Worm (Caenorhabditis elegans) whole organism, young adult: Measurements from ENCODE around the gene uroc-1.

Experiments
- B0019.2 ChIP-seq: fragments of 200-800 bp; sonication (Bioruptor generic); conservative IDR thresholded peaks from 2 replicates; pipeline ENCODE4 v1.3.6; 2022; ENCODE audit warnings: missing genetic modification reagents, missing genetic modification characterization, missing compliant biosample characterization
- C06A6.2 ChIP-seq: fragments of 200-800 bp; sonication (Bioruptor generic); conservative IDR thresholded peaks from 2 replicates; pipeline ENCODE4 v1.3.6; 2022; ENCODE audit warnings: missing genetic modification characterization, missing compliant biosample characterization
- F10E7.11 ChIP-seq: sonication (generic microtip); optimal IDR thresholded peaks from 2 replicates; lab custom pipeline; 2017; ENCODE audit warnings: mild to moderate bottlenecking, missing genetic modification characterization, moderate library complexity, missing compliant biosample characterization
- F22D6.2 ChIP-seq: sonication (generic microtip); optimal IDR thresholded peaks from 2 replicates; lab custom pipeline; 2016; ENCODE audit warnings: mild to moderate bottlenecking, missing genetic modification characterization, missing compliant biosample characterization
- F33H1.4 ChIP-seq: fragments of 200-800 bp; sonication (Bioruptor generic); IDR thresholded peaks from 2 replicates; pipeline ENCODE4 v1.3.6; 2022; ENCODE audit warnings: missing genetic modification reagents, missing genetic modification characterization, missing compliant biosample characterization
- F37B4.10 ChIP-seq: fragments of 200-800 bp; sonication (Bioruptor generic); IDR thresholded peaks from 2 replicates; pipeline ENCODE4 v1.3.6; 2022; ENCODE audit warnings: missing genetic modification characterization, missing compliant biosample characterization
- Y56A3A.18 ChIP-seq: fragments of 200-800 bp; sonication (Bioruptor generic); IDR thresholded peaks from 2 replicates; pipeline ENCODE4 v1.3.6; 2022; ENCODE audit warnings: missing genetic modification reagents, missing genetic modification characterization, missing compliant biosample characterization
- Y67H2A.10 ChIP-seq: fragments of 200-800 bp; sonication (Bioruptor generic); conservative IDR thresholded peaks from 2 replicates; pipeline ENCODE4 v1.3.6; 2022; ENCODE audit warnings: missing genetic modification reagents, missing genetic modification characterization, missing compliant biosample characterization
- Y79H2A.3 ChIP-seq: fragments of 200-800 bp; sonication (Bioruptor generic); conservative IDR thresholded peaks from 2 replicates; pipeline ENCODE4 v1.3.6; 2022; ENCODE audit warnings: missing genetic modification reagents, missing genetic modification characterization, missing compliant biosample characterization
- aptf-2 ChIP-seq: fragments of 200-800 bp; sonication (Bioruptor generic); conservative IDR thresholded peaks from 2 replicates; pipeline ENCODE4 v1.3.6; 2022; ENCODE audit warnings: missing genetic modification reagents, missing genetic modification characterization, missing compliant biosample characterization
- atf-7 ChIP-seq: sonication (generic microtip); optimal IDR thresholded peaks from 2 replicates; lab custom pipeline; 2017; ENCODE audit warnings: mild to moderate bottlenecking, missing genetic modification characterization, missing compliant biosample characterization
- attf-3 ChIP-seq: fragments of 200-800 bp; sonication (Bioruptor generic); conservative IDR thresholded peaks from 2 replicates; pipeline ENCODE4 v1.3.6; 2022; ENCODE audit warnings: missing genetic modification reagents, missing genetic modification characterization, missing compliant biosample characterization
- attf-6 ChIP-seq: fragments of 200-800 bp; sonication (Bioruptor generic); IDR thresholded peaks from 2 replicates; pipeline ENCODE4 v1.3.6; 2022; ENCODE audit warnings: missing genetic modification reagents, missing genetic modification characterization, missing compliant biosample characterization
- bed-2 ChIP-seq: fragments of 200-800 bp; sonication (Bioruptor generic); IDR thresholded peaks from 2 replicates; pipeline ENCODE4 v1.3.6; 2022; ENCODE audit warnings: missing genetic modification reagents, missing genetic modification characterization, missing compliant biosample characterization
- cebp-2 ChIP-seq: fragments of 200-800 bp; sonication (Bioruptor generic); IDR thresholded peaks from 2 replicates; pipeline ENCODE4 v1.3.6; 2022; ENCODE audit warnings: missing genetic modification characterization, missing compliant biosample characterization
- ceh-100 ChIP-seq: fragments of 200-800 bp; sonication (Bioruptor generic); IDR thresholded peaks from 2 replicates; pipeline ENCODE4 v1.3.6; 2022; ENCODE audit warnings: missing genetic modification reagents, missing genetic modification characterization, missing compliant biosample characterization
- ceh-27 ChIP-seq: fragments of 200-800 bp; sonication (Bioruptor generic); optimal IDR thresholded peaks from 2 replicates; lab custom pipeline; 2018; ENCODE audit warnings: mild to moderate bottlenecking, missing genetic modification characterization, moderate library complexity, missing compliant biosample characterization
- ceh-79 ChIP-seq: sonication (generic microtip); optimal IDR thresholded peaks from 2 replicates; lab custom pipeline; 2017; ENCODE audit warnings: mild to moderate bottlenecking, missing genetic modification characterization, missing compliant biosample characterization
- ceh-91 ChIP-seq: fragments of 200-800 bp; sonication (Bioruptor generic); IDR thresholded peaks from 2 replicates; pipeline ENCODE4 v1.3.6; 2022; ENCODE audit warnings: missing genetic modification reagents, missing genetic modification characterization, missing compliant biosample characterization
- dpl-1 ChIP-seq: fragments of 150-350 bp; optimal IDR thresholded peaks from 2 replicates; lab custom pipeline; 2014; ENCODE audit warnings: missing biosample characterization, missing genetic modification reagents, missing genetic modification characterization
- egl-18 ChIP-seq: fragments of 200-800 bp; sonication (Bioruptor generic); IDR thresholded peaks from 2 replicates; pipeline ENCODE4 v1.3.6; 2022; ENCODE audit warnings: missing genetic modification reagents, missing genetic modification characterization, missing compliant biosample characterization
- egl-44 ChIP-seq: fragments of 200-800 bp; sonication (Bioruptor generic); IDR thresholded peaks from 2 replicates; pipeline ENCODE4 v1.3.6; 2022; ENCODE audit warnings: missing genetic modification reagents, missing genetic modification characterization, missing compliant biosample characterization
- fkh-3 ChIP-seq: sonication (generic microtip); optimal IDR thresholded peaks from 2 replicates; lab custom pipeline; 2016; ENCODE audit warnings: mild to moderate bottlenecking, missing genetic modification characterization, missing compliant biosample characterization
- let-526 ChIP-seq: fragments of 200-800 bp; sonication (Bioruptor generic); IDR thresholded peaks from 2 replicates; pipeline ENCODE4 v1.3.6; 2022; ENCODE audit warnings: missing genetic modification reagents, missing genetic modification characterization, missing compliant biosample characterization
- let-607 ChIP-seq, 2 experiments: fragments of 200-800 bp in 1 of 2; sonication (Bioruptor generic) in 1 of 2; sonication (generic microtip) in 1 of 2; optimal IDR thresholded peaks; 2 replicates each; lab custom pipeline; 2016 to 2018; ENCODE audit warnings: mild to moderate bottlenecking in 2 of 2, missing compliant biosample characterization in 2 of 2, missing genetic modification characterization in 2 of 2, moderate library complexity in 2 of 2, missing genotype in 1 of 2
- lin-40 ChIP-seq: sonication (generic microtip); optimal IDR thresholded peaks from 2 replicates; lab custom pipeline; 2016; ENCODE audit warnings: missing genetic modification characterization, mild to moderate bottlenecking, missing compliant biosample characterization, missing genotype, missing genetic modification reagents
- lsl-1 ChIP-seq: fragments of 200-800 bp; sonication (Bioruptor generic); optimal IDR thresholded peaks from 2 replicates; lab custom pipeline; 2018; ENCODE audit warnings: mild to moderate bottlenecking, missing genetic modification characterization, moderate library complexity, missing compliant biosample characterization
- lsy-27 ChIP-seq: sonication (generic microtip); optimal IDR thresholded peaks from 2 replicates; lab custom pipeline; 2017; ENCODE audit warnings: missing genetic modification characterization, mild to moderate bottlenecking, missing compliant biosample characterization, antibody characterized with exemption, missing genotype, borderline replicate concordance; ENCODE audit not compliant: insufficient read depth
- madf-10 ChIP-seq: sonication (generic microtip); optimal IDR thresholded peaks from 2 replicates; lab custom pipeline; 2016; ENCODE audit warnings: mild to moderate bottlenecking, missing genetic modification characterization, missing compliant biosample characterization
- madf-8 ChIP-seq: fragments of 200-800 bp; sonication (Bioruptor generic); conservative IDR thresholded peaks from 2 replicates; pipeline ENCODE4 v1.3.6; 2022; ENCODE audit warnings: missing genetic modification reagents, missing genetic modification characterization, missing compliant biosample characterization
- nfya-1 ChIP-seq: sonication (generic microtip); optimal IDR thresholded peaks from 2 replicates; lab custom pipeline; 2017; ENCODE audit warnings: antibody characterized with exemption, missing compliant biosample characterization, missing genetic modification characterization, borderline replicate concordance; ENCODE audit not compliant: insufficient read depth
- nfya-2 ChIP-seq: fragments of 200-800 bp; sonication (Bioruptor generic); IDR thresholded peaks from 2 replicates; pipeline ENCODE4 v1.3.6; 2022; ENCODE audit warnings: missing genetic modification reagents, missing genetic modification characterization, missing compliant biosample characterization
- nhr-120 ChIP-seq: fragments of 200-800 bp; sonication (Bioruptor generic); IDR thresholded peaks from 2 replicates; pipeline ENCODE4 v1.3.6; 2022; ENCODE audit warnings: missing genetic modification characterization, missing compliant biosample characterization
- nhr-90 ChIP-seq: sonication (generic microtip); optimal IDR thresholded peaks from 2 replicates; lab custom pipeline; 2016; ENCODE audit warnings: missing genotype, mild to moderate bottlenecking, missing genetic modification characterization, missing compliant biosample characterization
- pha-4 ChIP-seq: fragments of 150-350 bp; sonication (generic microtip); optimal IDR thresholded peaks from 2 replicates; lab custom pipeline; 2014; ENCODE audit warnings: missing biosample characterization, missing genetic modification reagents, missing genetic modification characterization
- rec-8 ChIP-seq, 2 experiments: sonication (generic microtip); optimal IDR thresholded peaks; 2 replicates each; lab custom pipeline; 2016; ENCODE audit warnings: mild to moderate bottlenecking in 2 of 2, missing genetic modification characterization in 2 of 2, missing genetic modification reagents in 2 of 2, missing genotype in 2 of 2, missing biosample characterization in 1 of 2, missing compliant biosample characterization in 1 of 2, moderate library complexity in 1 of 2
- sdz-38 ChIP-seq: sonication (generic microtip); optimal IDR thresholded peaks from 2 replicates; lab custom pipeline; 2016; ENCODE audit warnings: missing genotype, missing genetic modification characterization, missing compliant biosample characterization
- snpc-1.1 ChIP-seq: sonication (generic microtip); optimal IDR thresholded peaks from 2 replicates; lab custom pipeline; 2017; ENCODE audit warnings: missing genetic modification characterization, mild to moderate bottlenecking, missing compliant biosample characterization, antibody characterized with exemption, moderate library complexity, missing genotype, missing genetic modification reagents; ENCODE audit not compliant: insufficient read depth
- tbp1 ChIP-seq: fragments of 200-800 bp; sonication (Bioruptor generic); optimal IDR thresholded peaks from 2 replicates; lab custom pipeline; 2018; ENCODE audit warnings: mild to moderate bottlenecking, missing genetic modification characterization, missing compliant biosample characterization
- unc-62 ChIP-seq: fragments of 150-350 bp; optimal IDR thresholded peaks from 2 replicates; lab custom pipeline; 2014; ENCODE audit warnings: missing biosample characterization, missing genetic modification reagents, missing genetic modification characterization
- xnd-1 ChIP-seq: sonication (generic microtip); optimal IDR thresholded peaks from 2 replicates; lab custom pipeline; 2016; ENCODE audit warnings: missing genotype, missing genetic modification reagents, missing genetic modification characterization, missing compliant biosample characterization
- zfh-2 ChIP-seq: fragments of 200-800 bp; sonication (Bioruptor generic); conservative IDR thresholded peaks from 2 replicates; pipeline ENCODE4 v1.3.6; 2022; ENCODE audit warnings: missing genetic modification reagents, missing genetic modification characterization, missing compliant biosample characterization
- ztf-18 ChIP-seq: sonication (generic microtip); optimal IDR thresholded peaks from 2 replicates; lab custom pipeline; 2016; ENCODE audit warnings: missing genotype, mild to moderate bottlenecking, missing genetic modification characterization, missing compliant biosample characterization
- ztf-28 ChIP-seq: fragments of 200-800 bp; sonication (Bioruptor generic); IDR thresholded peaks from 2 replicates; pipeline ENCODE4 v1.3.6; 2022; ENCODE audit warnings: missing genetic modification reagents, missing genetic modification characterization, missing compliant biosample characterization
- ztf-3 ChIP-seq: fragments of 200-800 bp; sonication (Bioruptor generic); optimal IDR thresholded peaks from 2 replicates; lab custom pipeline; 2018; ENCODE audit warnings: mild to moderate bottlenecking, missing genetic modification characterization, missing compliant biosample characterization

The uroc-1 gene

ce11 chrIV:16503590-16504217 is 38.8 kb downstream of the uroc-1 start (continued):
- TF ChIP-seq xnd-1 (tag; lab: Kevin White, UChicago) (no peak), attf-3 (GFP tag; lab: Robert Waterston, UW) (peak; percentile 33; the same call in 1 of the 2 replicates), pha-4 (tag; lab: Kevin White, UChicago) (no peak), tbp1 (peak; percentile 96), ceh-91 (GFP tag; lab: Robert Waterston, UW) (peak; percentile 54; the same call in 1 of the 2 replicates), unc-62 (GFP tag; lab: Kevin White, UChicago) (no peak), nhr-120 (GFP tag; lab: Robert Waterston, UW) (peak; percentile 84; the same call in 1 of the 2 replicates), ceh-27 (GFP tag; lab: Kevin White, UChicago) (peak; percentile 36), egl-44 (GFP tag; lab: Robert Waterston, UW) (peak; percentile 78), Y56A3A.18 (GFP tag; lab: Robert Waterston, UW) (peak; percentile 87; the same call in 1 of the 2 replicates), ztf-3 (GFP tag; lab: Kevin White, UChicago) (no peak), snpc-1.1 (tag; lab: Kevin White, UChicago) (peak; percentile 68), dpl-1 (GFP tag; lab: Kevin White, UChicago) (peak; percentile 6), lsl-1 (GFP tag; lab: Kevin White, UChicago) (peak; percentile 67), ceh-100 (GFP tag; lab: Robert Waterston, UW) (peak; percentile 57), cebp-2 (GFP tag; lab: Robert Waterston, UW) (peak; percentile 89; the same call in 1 of the 2 replicates), F10E7.11 (peak; percentile 50), Y67H2A.10 (GFP tag; lab: Robert Waterston, UW) (peak; percentile 69), C06A6.2 (GFP tag; lab: Robert Waterston, UW) (no peak), lsy-27 (no peak), bed-2 (GFP tag; lab: Robert Waterston, UW) (no peak), sdz-38 (tag; lab: Kevin White, UChicago) (no peak), atf-7 (tag; lab: Kevin White, UChicago) (peak; percentile 34), rec-8 (tag; optimal IDR thresholded peaks at IDR 0.05; lab: Kevin White, UChicago) (peak; percentile 46 to 83), lin-40 (no peak), F22D6.2 (tag; lab: Kevin White, UChicago) (no peak), F37B4.10 (GFP tag; lab: Robert Waterston, UW) (0 out of 2 replicates have a peak, but pooled peaks have one; percentile 62), ztf-28 (GFP tag; lab: Robert Waterston, UW) (peak; percentile 85; the same call in 1 of the 2 replicates), nfya-1 (tag; lab: Kevin White, UChicago) (no peak), attf-6 (GFP tag; lab: Robert Waterston, UW) (peak; percentile 100), egl-18 (GFP tag; lab: Robert Waterston, UW) (no peak), zfh-2 (GFP tag; lab: Robert Waterston, UW) (no peak), Y79H2A.3 (GFP tag; lab: Robert Waterston, UW) (peak; percentile 57; the same call in 1 of the 2 replicates), let-607 (tag; optimal IDR thresholded peaks at IDR 0.05; lab: Kevin White, UChicago) (peak in 1 of 2 experiments; percentile 2), fkh-3 (tag; lab: Kevin White, UChicago) (peak; percentile 70), aptf-2 (GFP tag; lab: Robert Waterston, UW) (peak; percentile 70), nhr-90 (tag; lab: Kevin White, UChicago) (peak; percentile 89), madf-10 (tag; lab: Kevin White, UChicago) (peak; percentile 51), F33H1.4 (GFP tag; lab: Robert Waterston, UW) (no peak), nfya-2 (peak; percentile 91; the same call in 1 of the 2 replicates), madf-8 (GFP tag; lab: Robert Waterston, UW) (no peak), let-526 (GFP tag; lab: Robert Waterston, UW) (no peak), B0019.2 (0 out of 2 replicates have a peak, but pooled peaks have one; percentile 39), ztf-18 (tag; lab: Kevin White, UChicago) (peak; percentile 75), ceh-79 (tag; lab: Kevin White, UChicago) (peak; percentile 72)
